Fruit fly (Drosophila melanogaster) whole organism, embryonic: ENCODE measurements around the gene Ythdf.
A peak's percentile ranks its signal among the peaks of the same experiment; 100 is the strongest.

Experiments used
- Antp ChIP-seq: fragments of 200-800 bp; sonication (Bioruptor generic); optimal IDR thresholded peaks from 3 replicates; lab custom pipeline; 2016; ENCODE audit warnings: missing biosample characterization, missing genetic modification characterization
- CG10462 ChIP-seq: fragments of 200-800 bp; sonication (Bioruptor generic); optimal IDR thresholded peaks from 2 replicates; lab custom pipeline; 2016; ENCODE audit warnings: missing biosample characterization, missing genetic modification characterization
- CG11085 ChIP-seq: fragments of 200-800 bp; sonication (Bioruptor generic); IDR thresholded peaks from 2 replicates; pipeline ENCODE4 v1.3.6; 2022; ENCODE audit warnings: missing biosample characterization, missing genetic modification characterization
- CG12391 ChIP-seq: fragments of 200-800 bp; sonication (Bioruptor generic); optimal IDR thresholded peaks from 3 replicates; lab custom pipeline; 2018; ENCODE audit warnings: missing biosample characterization, mild to moderate bottlenecking, missing genetic modification characterization, moderate library complexity
- CG12769 ChIP-seq: fragments of 200-800 bp; sonication (Bioruptor generic); optimal IDR thresholded peaks from 2 replicates; lab custom pipeline; 2019; ENCODE audit warnings: missing biosample characterization, mild to moderate bottlenecking, missing genetic modification characterization, moderate library complexity
- CG13287 ChIP-seq: fragments of 200-800 bp; sonication (Bioruptor generic); IDR thresholded peaks from 2 replicates; pipeline ENCODE4 v1.3.6; 2022; ENCODE audit warnings: missing biosample characterization, missing genetic modification characterization; ENCODE audit not compliant: partially characterized antibody
- CG15479 ChIP-seq: fragments of 200-800 bp; sonication (Bioruptor generic); optimal IDR thresholded peaks from 3 replicates; lab custom pipeline; 2019; ENCODE audit warnings: missing biosample characterization, mild to moderate bottlenecking, missing genetic modification characterization, moderate library complexity
- CG1602 ChIP-seq: fragments of 200-800 bp; sonication (Bioruptor generic); optimal IDR thresholded peaks from 3 replicates; lab custom pipeline; 2016; ENCODE audit warnings: missing biosample characterization, missing genetic modification characterization
- CG17802 ChIP-seq: fragments of 200-800 bp; sonication (Bioruptor generic); optimal IDR thresholded peaks from 2 replicates; lab custom pipeline; 2018; ENCODE audit warnings: missing biosample characterization, mild to moderate bottlenecking, missing genetic modification characterization, moderate library complexity
- CG32532 ChIP-seq: fragments of 200-800 bp; sonication (Bioruptor generic); IDR thresholded peaks from 2 replicates; pipeline ENCODE4 v1.3.6; 2022; ENCODE audit warnings: missing biosample characterization, missing genetic modification characterization
- CG6175 ChIP-seq: fragments of 200-800 bp; sonication (Bioruptor generic); IDR thresholded peaks from 3 replicates; pipeline ENCODE4 v1.3.6; 2022; ENCODE audit warnings: missing biosample characterization, missing genetic modification characterization
- CG7786 ChIP-seq: fragments of 200-800 bp; sonication (Bioruptor generic); optimal IDR thresholded peaks from 2 replicates; lab custom pipeline; 2016; ENCODE audit warnings: missing biosample characterization, missing genetic modification characterization
- CG8281 ChIP-seq: fragments of 200-800 bp; sonication (Bioruptor generic); optimal IDR thresholded peaks from 2 replicates; lab custom pipeline; 2018; ENCODE audit warnings: missing biosample characterization, mild to moderate bottlenecking, missing genetic modification characterization, moderate library complexity
- CG9932 ChIP-seq: fragments of 200-800 bp; sonication (Bioruptor generic); IDR thresholded peaks from 2 replicates; pipeline ENCODE4 v1.3.6; 2022; ENCODE audit warnings: missing biosample characterization, missing genetic modification characterization
- CoRest ChIP-seq: fragments of 200-800 bp; sonication (Bioruptor generic); optimal IDR thresholded peaks from 3 replicates; lab custom pipeline; 2018; ENCODE audit warnings: missing biosample characterization, mild to moderate bottlenecking, missing genetic modification characterization, moderate library complexity
- D19B ChIP-seq: fragments of 200-800 bp; sonication (Bioruptor generic); optimal IDR thresholded peaks from 2 replicates; lab custom pipeline; 2017; ENCODE audit warnings: missing biosample characterization, mild to moderate bottlenecking, missing genetic modification characterization
- Dad ChIP-seq: fragments of 200-800 bp; sonication (Bioruptor generic); optimal IDR thresholded peaks from 3 replicates; lab custom pipeline; 2016; ENCODE audit warnings: missing biosample characterization, missing genetic modification characterization
- E2f1 ChIP-seq: fragments of 200-800 bp; sonication (Bioruptor generic); IDR thresholded peaks from 2 replicates; pipeline ENCODE4 v1.3.6; 2022; ENCODE audit warnings: missing biosample characterization, missing genetic modification characterization
- Elba2 ChIP-seq: fragments of 200-800 bp; sonication (Bioruptor generic); optimal IDR thresholded peaks from 3 replicates; lab custom pipeline; 2016; ENCODE audit warnings: missing biosample characterization, missing genetic modification characterization
- Hr78 ChIP-seq, 2 experiments: fragments of 200-800 bp in 1 of 2; fragments of >200 bp in 1 of 2; sonication (Bioruptor generic) in 1 of 2; optimal IDR thresholded peaks; 2 replicates each; lab custom pipeline; 2017 to 2019; ENCODE audit warnings: missing biosample characterization in 2 of 2, missing genetic modification characterization in 2 of 2, mild to moderate bottlenecking in 1 of 2, moderate library complexity in 1 of 2
- NC2β ChIP-seq: fragments of 200-800 bp; sonication (Bioruptor generic); optimal IDR thresholded peaks from 2 replicates; lab custom pipeline; 2016; ENCODE audit warnings: missing biosample characterization, missing genetic modification characterization
- Neu2 ChIP-seq: fragments of 200-800 bp; sonication (Bioruptor generic); optimal IDR thresholded peaks from 3 replicates; lab custom pipeline; 2016; ENCODE audit warnings: missing biosample characterization, missing genetic modification characterization, borderline replicate concordance
- Ravus ChIP-seq: fragments of 200-800 bp; sonication (Bioruptor generic); IDR thresholded peaks from 2 replicates; pipeline ENCODE4 v1.3.6; 2022; ENCODE audit warnings: missing biosample characterization, missing genetic modification characterization
- Rx ChIP-seq: fragments of 200-800 bp; sonication (Bioruptor generic); IDR thresholded peaks from 2 replicates; pipeline ENCODE4 v1.3.6; 2022; ENCODE audit warnings: missing biosample characterization, missing genetic modification characterization
- Side ChIP-seq: fragments of 200-800 bp; sonication (Bioruptor generic); optimal IDR thresholded peaks from 2 replicates; lab custom pipeline; 2016; ENCODE audit warnings: missing biosample characterization, missing genetic modification characterization
- Tbp ChIP-seq: fragments of >200 bp; optimal IDR thresholded peaks from 2 replicates; lab custom pipeline; 2018; ENCODE audit warnings: missing biosample characterization, missing genetic modification characterization
- Usf ChIP-seq: fragments of 200-800 bp; sonication (Bioruptor generic); optimal IDR thresholded peaks from 2 replicates; lab custom pipeline; 2017; ENCODE audit warnings: missing genotype, missing biosample characterization, missing genetic modification characterization
- ato ChIP-seq: fragments of 200-800 bp; sonication (Bioruptor generic); IDR thresholded peaks from 2 replicates; pipeline ENCODE4 v1.3.6; 2022; ENCODE audit warnings: missing biosample characterization, missing genetic modification characterization; ENCODE audit not compliant: partially characterized antibody
- croc ChIP-seq: fragments of 200-800 bp; sonication (Bioruptor generic); conservative IDR thresholded peaks from 3 replicates; pipeline ENCODE4 v1.3.6; 2022; ENCODE audit warnings: missing biosample characterization, missing genetic modification characterization
- ems ChIP-seq: fragments of 200-800 bp; sonication (Bioruptor generic); optimal IDR thresholded peaks from 3 replicates; lab custom pipeline; 2016; ENCODE audit warnings: missing biosample characterization, missing genetic modification characterization
- eve ChIP-seq, 2 experiments: fragments of >200 bp; optimal IDR thresholded peaks; 2 replicates each; lab custom pipeline; 2017; ENCODE audit warnings: missing biosample characterization in 2 of 2, missing genetic modification characterization in 2 of 2
- fd96Cb ChIP-seq: fragments of 200-800 bp; sonication (Bioruptor generic); optimal IDR thresholded peaks from 2 replicates; lab custom pipeline; 2018; ENCODE audit warnings: missing biosample characterization, mild to moderate bottlenecking, missing genetic modification characterization, moderate library complexity
- gcm2 ChIP-seq: fragments of 200-800 bp; sonication (Bioruptor generic); optimal IDR thresholded peaks from 2 replicates; lab custom pipeline; 2016; ENCODE audit warnings: missing biosample characterization, missing genetic modification characterization
- hkb ChIP-seq, 2 experiments: fragments of 200-800 bp in 1 of 2; fragments of >200 bp in 1 of 2; sonication (Bioruptor generic) in 1 of 2; IDR thresholded peaks in 1 of 2; optimal IDR thresholded peaks in 1 of 2; 2 replicates each; pipeline versions ENCODE4 v1.3.6 to Lab custom; 2017 to 2022; ENCODE audit warnings: missing biosample characterization in 1 of 2, missing genetic modification characterization in 1 of 2
- hth ChIP-seq: fragments of >200 bp; optimal IDR thresholded peaks from 2 replicates; lab custom pipeline; 2017; ENCODE audit warnings: inconsistent platforms
- jigr1 ChIP-seq: fragments of 200-800 bp; sonication (Bioruptor generic); IDR thresholded peaks from 3 replicates; pipeline ENCODE4 v1.3.6; 2022; ENCODE audit warnings: missing biosample characterization, missing genetic modification characterization
- kah ChIP-seq: fragments of 200-800 bp; sonication (Bioruptor generic); optimal IDR thresholded peaks from 2 replicates; lab custom pipeline; 2018; ENCODE audit warnings: missing biosample characterization, mild to moderate bottlenecking, missing genetic modification characterization
- kay ChIP-seq: fragments of 200-800 bp; sonication (Bioruptor generic); optimal IDR thresholded peaks from 2 replicates; lab custom pipeline; 2016; ENCODE audit warnings: missing biosample characterization, missing genetic modification characterization
- kni ChIP-seq: fragments of 200-800 bp; sonication (Bioruptor generic); optimal IDR thresholded peaks from 3 replicates; lab custom pipeline; 2017; ENCODE audit warnings: mild to moderate bottlenecking, missing biosample characterization, missing genetic modification reagents, missing genetic modification characterization
- lov ChIP-seq, 2 experiments: fragments of 200-800 bp in 1 of 2; fragments of >200 bp in 1 of 2; sonication (Bioruptor generic) in 1 of 2; IDR thresholded peaks in 1 of 2; optimal IDR thresholded peaks in 1 of 2; 2 replicates in 1 of 2; 3 replicates in 1 of 2; pipeline versions ENCODE4 v1.3.6 to Lab custom; 2017 to 2022; ENCODE audit warnings: missing biosample characterization in 1 of 2, missing genetic modification characterization in 1 of 2
- mirr ChIP-seq: fragments of 200-800 bp; sonication (Bioruptor generic); optimal IDR thresholded peaks from 3 replicates; lab custom pipeline; 2018; ENCODE audit warnings: missing biosample characterization, mild to moderate bottlenecking, missing genetic modification characterization
- nau ChIP-seq: fragments of 200-800 bp; sonication (Bioruptor generic); optimal IDR thresholded peaks from 3 replicates; lab custom pipeline; 2017; ENCODE audit warnings: missing biosample characterization, mild to moderate bottlenecking, missing genetic modification characterization, missing genetic modification reagents
- onecut ChIP-seq: fragments of 200-800 bp; sonication (Bioruptor generic); IDR thresholded peaks from 2 replicates; pipeline ENCODE4 v1.3.6; 2022; ENCODE audit warnings: missing biosample characterization, missing genetic modification characterization
- ranshi ChIP-seq: fragments of 200-800 bp; sonication (Bioruptor generic); IDR thresholded peaks from 2 replicates; pipeline ENCODE4 v1.3.6; 2022; ENCODE audit warnings: missing biosample characterization, missing genetic modification characterization
- salm ChIP-seq: fragments of 200-800 bp; sonication (Bioruptor generic); optimal IDR thresholded peaks from 2 replicates; lab custom pipeline; 2018; ENCODE audit warnings: missing biosample characterization, mild to moderate bottlenecking, missing genetic modification characterization
- sens-2 ChIP-seq: fragments of 200-800 bp; sonication (Bioruptor generic); IDR thresholded peaks from 2 replicates; pipeline ENCODE4 v1.3.6; 2022; ENCODE audit warnings: missing biosample characterization, missing genetic modification characterization
- toy ChIP-seq: fragments of 200-800 bp; sonication (Bioruptor generic); IDR thresholded peaks from 2 replicates; pipeline ENCODE4 v1.3.6; 2022; ENCODE audit warnings: missing biosample characterization, missing genetic modification characterization
- tup ChIP-seq: fragments of 200-800 bp; sonication (Bioruptor generic); optimal IDR thresholded peaks from 2 replicates; lab custom pipeline; 2016; ENCODE audit warnings: missing biosample characterization, mild to moderate bottlenecking, missing genetic modification characterization, moderate library complexity
- z ChIP-seq: fragments of 200-800 bp; sonication (Bioruptor generic); IDR thresholded peaks from 3 replicates; pipeline ENCODE4 v1.3.6; 2022; ENCODE audit warnings: missing biosample characterization, missing genetic modification characterization
- zf30C ChIP-seq: fragments of 200-800 bp; sonication (Bioruptor generic); optimal IDR thresholded peaks from 3 replicates; lab custom pipeline; 2018; ENCODE audit warnings: missing biosample characterization, mild to moderate bottlenecking, missing genetic modification characterization
- zfh1 ChIP-seq: fragments of 200-800 bp; sonication (Bioruptor generic); IDR thresholded peaks from 3 replicates; pipeline ENCODE4 v1.3.6; 2022; ENCODE audit warnings: missing biosample characterization, missing genetic modification characterization

Ythdf gene

dm6 chr3R:25069569-25069968 is 30.5 kb upstream of the Ythdf start, which contains the start of the genes Stt3B and CG11839 (continued):
- TF ChIP-seq E2f1 (GFP tag; lab: Robert Waterston, UW), result peak; percentile 61; the same call in 1 of the 2 replicates
- TF ChIP-seq ranshi (GFP tag; lab: Robert Waterston, UW), result no peak
- no peak for TF ChIP-seq zf30C (GFP tag; lab: Kevin White, UChicago)
- peak; percentile 69 for TF ChIP-seq CG1602 (GFP tag; lab: Kevin White, UChicago)
- no peak for TF ChIP-seq jigr1 (GFP tag; lab: Robert Waterston, UW)
- peak; percentile 32 for TF ChIP-seq D19B (GFP tag; lab: Kevin White, UChicago)
- no peak for TF ChIP-seq sens-2 (GFP tag; lab: Robert Waterston, UW)
- no peak for TF ChIP-seq hth (lab: Kevin White, UChicago)
- no peak for TF ChIP-seq CG15479 (GFP tag; lab: Kevin White, UChicago)
- TF ChIP-seq tup (GFP tag; lab: Kevin White, UChicago), result peak; percentile 19
- no peak for TF ChIP-seq hkb (optimal IDR thresholded peaks at IDR 0.05; lab: Kevin White, UChicago)
- TF ChIP-seq hkb (GFP tag; IDR thresholded peaks at IDR 0.05; lab: Robert Waterston, UW), result peak; percentile 67
- TF ChIP-seq mirr, result no peak
- TF ChIP-seq nau (GFP tag; lab: Kevin White, UChicago), result no peak
- TF ChIP-seq CG6175 (GFP tag; lab: Robert Waterston, UW), result no peak
- TF ChIP-seq NC2β (GFP tag; lab: Kevin White, UChicago), result peak; percentile 71
- TF ChIP-seq eve (GFP tag; optimal IDR thresholded peaks at IDR 0.05; lab: Kevin White, UChicago), result no peak
- TF ChIP-seq Rx, result no peak
- peak; percentile 48 for TF ChIP-seq kay (GFP tag; lab: Kevin White, UChicago)
- peak; percentile 24 for TF ChIP-seq Elba2 (GFP tag; lab: Kevin White, UChicago)
- peak; percentile 69 for TF ChIP-seq ato (GFP tag; lab: Robert Waterston, UW)
- TF ChIP-seq kni (GFP tag; lab: Kevin White, UChicago), result no peak
- peak; percentile 72 for TF ChIP-seq Dad (GFP tag; lab: Kevin White, UChicago)
- TF ChIP-seq CG8281 (tag; lab: Kevin White, UChicago), result no peak
- peak; percentile 84 for TF ChIP-seq CG12391 (tag; lab: Kevin White, UChicago)
- peak; percentile 3 for TF ChIP-seq salm (tag; lab: Kevin White, UChicago)
- TF ChIP-seq CG7786 (GFP tag; lab: Kevin White, UChicago), result peak; percentile 83
- TF ChIP-seq Neu2 (GFP tag; lab: Kevin White, UChicago), result peak; percentile 10
- TF ChIP-seq kah (GFP tag; lab: Kevin White, UChicago), result no peak
- peak; percentile 45 for TF ChIP-seq gcm2 (GFP tag; lab: Kevin White, UChicago)
- TF ChIP-seq CG10462 (GFP tag; lab: Kevin White, UChicago), result peak; percentile 39
- peak; percentile 96 for TF ChIP-seq CG13287 (GFP tag; lab: Robert Waterston, UW)
- TF ChIP-seq Antp (GFP tag; lab: Kevin White, UChicago), result peak; percentile 76
- no peak for TF ChIP-seq CoRest (tag; lab: Kevin White, UChicago)
- TF ChIP-seq z (GFP tag; lab: Robert Waterston, UW), result no peak
- no peak; the same call in 1 of the 3 replicates for TF ChIP-seq croc (GFP tag; lab: Robert Waterston, UW)
- peak; percentile 72 for TF ChIP-seq Side
- TF ChIP-seq Ravus (GFP tag; lab: Robert Waterston, UW), result no peak
- TF ChIP-seq CG12769, result no peak
- TF ChIP-seq Usf (GFP tag; lab: Kevin White, UChicago), result no peak
- TF ChIP-seq fd96Cb (tag; lab: Kevin White, UChicago), result peak; percentile 24
- TF ChIP-seq CG11085 (GFP tag; lab: Robert Waterston, UW), result no peak
- TF ChIP-seq Hr78 (GFP tag; optimal IDR thresholded peaks at IDR 0.05; lab: Kevin White, UChicago), result no peak
- TF ChIP-seq CG17802 (tag; lab: Kevin White, UChicago), result no peak
- TF ChIP-seq zfh1, result peak; percentile 70
- TF ChIP-seq CG32532 (GFP tag; lab: Robert Waterston, UW), result peak; percentile 69; the same call in 1 of the 2 replicates
- TF ChIP-seq toy (GFP tag; lab: Robert Waterston, UW), result no peak
- TF ChIP-seq CG9932, result peak; percentile 87
- TF ChIP-seq lov (optimal IDR thresholded peaks at IDR 0.05; lab: Kevin White, UChicago), result no peak
- no peak for TF ChIP-seq lov (GFP tag; IDR thresholded peaks at IDR 0.05; lab: Robert Waterston, UW)
- TF ChIP-seq onecut (GFP tag; lab: Robert Waterston, UW), result 0 out of 2 replicates have a peak, but pooled peaks have one; percentile 23
- peak; percentile 82 for TF ChIP-seq ems (GFP tag; lab: Kevin White, UChicago)
- TF ChIP-seq Tbp (GFP tag; lab: Kevin White, UChicago), result no peak
